Fruit fly (Drosophila melanogaster): ENCODE measurements around the gene CG31253.
A peak's percentile ranks its signal among the peaks of the same experiment; 100 is the strongest.

CG31253 gene

dm6 chr3R:27948421-27948906 lies 11.9 kb downstream of the CG31253 start, which contains the start of gene Gp93 (continued):
- TF ChIP-seq CG4820 (GFP tag; optimal IDR thresholded peaks at IDR 0.05) (peak; percentile 29), cas (GFP tag; IDR thresholded peaks at IDR 0.05) (0 out of 2 replicates have a peak, but pooled peaks have one; percentile 6), hth (optimal IDR thresholded peaks at IDR 0.05) (no peak), Fer3 (tag; optimal IDR thresholded peaks at IDR 0.05) (peak; percentile 58), chn (GFP tag; optimal IDR thresholded peaks at IDR 0.05) (peak; percentile 2), usp (GFP tag; optimal IDR thresholded peaks at IDR 0.05) (no peak), twi (tag; optimal IDR thresholded peaks at IDR 0.05) (peak; percentile 31), pan (optimal IDR thresholded peaks at IDR 0.05) (no peak), pan (GFP tag; optimal IDR thresholded peaks at IDR 0.05 in 1 of 2, IDR thresholded peaks at IDR 0.05 in 1 of 2) (peak in 1 of 2 experiments; percentile 67), hbn (GFP tag; IDR thresholded peaks at IDR 0.05; ENCODE audit: partially characterized antibody) (no peak), sqz (GFP tag; optimal IDR thresholded peaks at IDR 0.05) (peak; percentile 95), her (GFP tag; optimal IDR thresholded peaks at IDR 0.05) (peak; percentile 18), CHES-1-like (GFP tag; optimal IDR thresholded peaks at IDR 0.05) (peak; percentile 55)

dm6 chr3R:27947682-27948245 lies 12.6 kb downstream of the CG31253 start, which contains the start of gene mfrn:
Gene mfrn (minus strand): TSS chr3R:27948021.
- TF ChIP-seq chn (GFP tag; optimal IDR thresholded peaks at IDR 0.05), result peak; percentile 10
- no peak for TF ChIP-seq CG3065 (GFP tag; optimal IDR thresholded peaks at IDR 0.05)
- peak; percentile 84 for TF ChIP-seq gfzf (GFP tag; optimal IDR thresholded peaks at IDR 0.05)
- no peak for TF ChIP-seq bab2 (GFP tag; optimal IDR thresholded peaks at IDR 0.05)
- peak; percentile 16; the same call in 1 of the 2 replicates for TF ChIP-seq klu (GFP tag; IDR thresholded peaks at IDR 0.05)
- TF ChIP-seq BEAF-32 (GFP tag; optimal IDR thresholded peaks at IDR 0.05), result peak; percentile 30
- TF ChIP-seq Opbp (GFP tag; IDR thresholded peaks at IDR 0.05; ENCODE audit: partially characterized antibody), result 0 out of 3 replicates have a peak, but pooled peaks have one; percentile 24
- TF ChIP-seq NC2α (GFP tag; optimal IDR thresholded peaks at IDR 0.05), result no peak
- TF ChIP-seq Jarid2 (GFP tag; optimal IDR thresholded peaks at IDR 0.05), result peak; percentile 22
- TF ChIP-seq YL-1 (GFP tag; optimal IDR thresholded peaks at IDR 0.05), result peak; percentile 57
- peak; percentile 26; the same call in 1 of the 2 replicates for TF ChIP-seq amos (GFP tag; IDR thresholded peaks at IDR 0.05; ENCODE audit: partially characterized antibody)
- TF ChIP-seq CG9797 (GFP tag; optimal IDR thresholded peaks at IDR 0.05), result peak; percentile 66
- TF ChIP-seq grn (GFP tag; optimal IDR thresholded peaks at IDR 0.05), result no peak
- peak; percentile 46 for TF ChIP-seq CG4617 (GFP tag; optimal IDR thresholded peaks at IDR 0.05; ENCODE audit: borderline replicate concordance)
- TF ChIP-seq CG31224 (GFP tag; IDR thresholded peaks at IDR 0.05), result no peak
- no peak for TF ChIP-seq exex (tag; optimal IDR thresholded peaks at IDR 0.05)
- 0 out of 2 replicates have a peak, but pooled peaks have one; percentile 20 for TF ChIP-seq sna (GFP tag; IDR thresholded peaks at IDR 0.05; ENCODE audit: partially characterized antibody)
- no peak for TF ChIP-seq esg (GFP tag; conservative IDR thresholded peaks at IDR 0.05)
- 0 out of 2 replicates have a peak, but pooled peaks have one; percentile 20 for TF ChIP-seq nerfin-2 (GFP tag; IDR thresholded peaks at IDR 0.05; ENCODE audit: partially characterized antibody)
- no peak for TF ChIP-seq rib (GFP tag; IDR thresholded peaks at IDR 0.05)
- peak; percentile 49 for TF ChIP-seq CG1603 (tag; optimal IDR thresholded peaks at IDR 0.05)
- peak; percentile 62 for TF ChIP-seq dm (GFP tag; optimal IDR thresholded peaks at IDR 0.05)
- 0 out of 3 replicates have a peak, but pooled peaks have one; percentile 14 for TF ChIP-seq zfh1 (GFP tag; IDR thresholded peaks at IDR 0.05)
- TF ChIP-seq Abd-B (GFP tag; optimal IDR thresholded peaks at IDR 0.05), result no peak
- TF ChIP-seq CG10147 (GFP tag; optimal IDR thresholded peaks at IDR 0.05), result no peak
- no peak for TF ChIP-seq GATAe (GFP tag; conservative IDR thresholded peaks at IDR 0.05)
- no peak for TF ChIP-seq dati (GFP tag; IDR thresholded peaks at IDR 0.05)
- TF ChIP-seq MBD-R2 (GFP tag; IDR thresholded peaks at IDR 0.05), result peak; percentile 47
- TF ChIP-seq slou (GFP tag; optimal IDR thresholded peaks at IDR 0.05), result no peak
- TF ChIP-seq peb (GFP tag; IDR thresholded peaks at IDR 0.05), result no peak
- peak; percentile 39; the same call in 1 of the 2 replicates for TF ChIP-seq Bgb (GFP tag; IDR thresholded peaks at IDR 0.05; ENCODE audit: partially characterized antibody)
- peak; percentile 68 for TF ChIP-seq pzg (GFP tag; optimal IDR thresholded peaks at IDR 0.05)
- TF ChIP-seq CG34376 (GFP tag; optimal IDR thresholded peaks at IDR 0.05), result no peak
- TF ChIP-seq Med (GFP tag), result peak; percentile 69
- peak; percentile 19; the same call in 1 of the 2 replicates for TF ChIP-seq inv (GFP tag; IDR thresholded peaks at IDR 0.05; ENCODE audit: partially characterized antibody)
- TF ChIP-seq CG15479 (GFP tag; optimal IDR thresholded peaks at IDR 0.05), result peak; percentile 36
